Worm (Caenorhabditis elegans) whole organism, L3 larva: Measurements from ENCODE around the gene mstr-2.
A peak's percentile ranks its signal among the peaks of the same experiment; 100 is the strongest.

Source experiments
- aly-2 ChIP-seq: fragments of 150-350 bp; optimal IDR thresholded peaks from 2 replicates; lab custom pipeline; 2014; ENCODE audit warnings: missing biosample characterization, missing genetic modification characterization
- ceh-16 ChIP-seq: sonication (generic microtip); optimal IDR thresholded peaks from 2 replicates; lab custom pipeline; 2017; ENCODE audit warnings: missing biosample characterization, missing genetic modification characterization
- ceh-28 ChIP-seq: fragments of 150-350 bp; optimal IDR thresholded peaks from 2 replicates; lab custom pipeline; 2014; ENCODE audit warnings: missing biosample characterization, missing genetic modification reagents, missing genetic modification characterization
- ceh-82 ChIP-seq: fragments of 150-350 bp; optimal IDR thresholded peaks from 2 replicates; lab custom pipeline; 2014; ENCODE audit warnings: missing biosample characterization, missing genetic modification characterization
- egl-27 ChIP-seq: sonication (generic microtip); optimal IDR thresholded peaks from 4 replicates; lab custom pipeline; 2017; ENCODE audit warnings: missing biosample characterization, missing genetic modification reagents, missing genetic modification characterization
- egl-5 ChIP-seq: fragments of 150-350 bp; optimal IDR thresholded peaks from 2 replicates; lab custom pipeline; 2017; ENCODE audit warnings: missing biosample characterization, missing genetic modification reagents, missing genetic modification characterization, inconsistent platforms
- elt-2 ChIP-seq: sonication (generic microtip); optimal IDR thresholded peaks from 2 replicates; lab custom pipeline; 2016; ENCODE audit warnings: missing genetic modification reagents, mild to moderate bottlenecking, missing genetic modification characterization, missing compliant biosample characterization
- elt-3 ChIP-seq, 3 experiments: fragments of 150-350 bp in 1 of 3; sonication (generic microtip) in 2 of 3; optimal IDR thresholded peaks; 2 replicates in 2 of 3; 4 replicates in 1 of 3; lab custom pipeline; 2014 to 2017; ENCODE audit warnings: missing biosample characterization in 3 of 3, missing genetic modification characterization in 3 of 3
- eor-1 ChIP-seq, 2 experiments: fragments of 150-350 bp; optimal IDR thresholded peaks; 2 replicates each; lab custom pipeline; 2014 to 2018; ENCODE audit warnings: missing biosample characterization in 2 of 2, missing genetic modification characterization in 2 of 2
- fkh-10 ChIP-seq: sonication (generic microtip); optimal IDR thresholded peaks from 2 replicates; lab custom pipeline; 2017; ENCODE audit warnings: missing biosample characterization, missing genetic modification reagents, missing genetic modification characterization
- fkh-2 ChIP-seq: fragments of 150-350 bp; optimal IDR thresholded peaks from 2 replicates; lab custom pipeline; 2014; ENCODE audit warnings: missing biosample characterization, missing genetic modification reagents, missing genetic modification characterization
- fos-1 ChIP-seq: fragments of 150-350 bp; optimal IDR thresholded peaks from 2 replicates; lab custom pipeline; 2014; ENCODE audit warnings: missing biosample characterization, missing genetic modification characterization
- hmg-11 ChIP-seq: sonication (generic microtip); optimal IDR thresholded peaks from 2 replicates; lab custom pipeline; 2016; ENCODE audit warnings: missing genetic modification characterization, missing compliant biosample characterization
- jun-1 ChIP-seq: fragments of 150-350 bp; optimal IDR thresholded peaks from 2 replicates; lab custom pipeline; 2014; ENCODE audit warnings: missing biosample characterization, missing genetic modification reagents, missing genetic modification characterization
- lin-15B ChIP-seq: fragments of 150-350 bp; optimal IDR thresholded peaks from 2 replicates; lab custom pipeline; 2014; ENCODE audit warnings: missing biosample characterization, missing genetic modification characterization
- lin-39 ChIP-seq: fragments of 150-350 bp; optimal IDR thresholded peaks from 2 replicates; lab custom pipeline; 2018; ENCODE audit warnings: missing biosample characterization, missing genetic modification reagents, missing genetic modification characterization
- lsy-12 ChIP-seq: sonication (generic microtip); optimal IDR thresholded peaks from 2 replicates; lab custom pipeline; 2016; ENCODE audit warnings: mild to moderate bottlenecking, missing genetic modification characterization, missing compliant biosample characterization
- mdl-1 ChIP-seq: fragments of 150-350 bp; optimal IDR thresholded peaks from 2 replicates; lab custom pipeline; 2014; ENCODE audit warnings: missing biosample characterization, missing genetic modification characterization
- nfya-1 ChIP-seq: sonication (generic microtip); optimal IDR thresholded peaks from 2 replicates; lab custom pipeline; 2017; ENCODE audit warnings: missing genetic modification characterization, mild to moderate bottlenecking, missing compliant biosample characterization, antibody characterized with exemption, moderate library complexity; ENCODE audit not compliant: insufficient read depth
- nhr-11 ChIP-seq: fragments of 150-350 bp; optimal IDR thresholded peaks from 2 replicates; lab custom pipeline; 2014; ENCODE audit warnings: missing biosample characterization, missing genetic modification characterization
- nhr-12 ChIP-seq: fragments of 150-350 bp; optimal IDR thresholded peaks from 2 replicates; lab custom pipeline; 2014; ENCODE audit warnings: missing biosample characterization, missing genetic modification characterization
- nhr-237 ChIP-seq: fragments of 150-350 bp; optimal IDR thresholded peaks from 2 replicates; lab custom pipeline; 2014; ENCODE audit warnings: missing biosample characterization, missing genetic modification characterization
- nhr-25 ChIP-seq: sonication (generic microtip); optimal IDR thresholded peaks from 2 replicates; lab custom pipeline; 2017; ENCODE audit warnings: missing biosample characterization, missing genetic modification characterization
- nhr-28 ChIP-seq: fragments of 150-350 bp; optimal IDR thresholded peaks from 2 replicates; lab custom pipeline; 2014; ENCODE audit warnings: missing biosample characterization, missing genetic modification characterization
- nhr-43 ChIP-seq: sonication (generic microtip); optimal IDR thresholded peaks from 2 replicates; lab custom pipeline; 2016; ENCODE audit warnings: mild to moderate bottlenecking, missing genetic modification characterization, missing compliant biosample characterization; ENCODE audit not compliant: poor library complexity, severe bottlenecking
- nhr-67 ChIP-seq: fragments of 150-350 bp; optimal IDR thresholded peaks from 2 replicates; lab custom pipeline; 2014; ENCODE audit warnings: missing biosample characterization, missing genetic modification characterization
- nhr-76 ChIP-seq: fragments of 150-350 bp; sonication (generic microtip); optimal IDR thresholded peaks from 5 replicates; lab custom pipeline; 2014; ENCODE audit warnings: missing biosample characterization, missing genetic modification characterization
- nhr-77 ChIP-seq: fragments of 150-350 bp; optimal IDR thresholded peaks from 2 replicates; lab custom pipeline; 2014; ENCODE audit warnings: missing biosample characterization, missing genetic modification characterization
- pha-4 ChIP-seq: fragments of 150-350 bp; optimal IDR thresholded peaks from 2 replicates; lab custom pipeline; 2014; ENCODE audit warnings: missing biosample characterization, missing genetic modification reagents, missing genetic modification characterization
- pqm-1 ChIP-seq: fragments of 150-350 bp; optimal IDR thresholded peaks from 2 replicates; lab custom pipeline; 2017; ENCODE audit warnings: missing biosample characterization, missing genetic modification characterization, inconsistent platforms
- sea-2 ChIP-seq: fragments of 150-350 bp; sonication (generic microtip); optimal IDR thresholded peaks from 4 replicates; lab custom pipeline; 2014; ENCODE audit warnings: missing biosample characterization, missing genetic modification reagents, missing genetic modification characterization
- skn-1 ChIP-seq: fragments of 150-350 bp; optimal IDR thresholded peaks from 2 replicates; lab custom pipeline; 2014; ENCODE audit warnings: missing biosample characterization, missing genetic modification characterization
- snpc-4 ChIP-seq: fragments of 150-350 bp; optimal IDR thresholded peaks from 2 replicates; lab custom pipeline; 2014; ENCODE audit warnings: missing biosample characterization, missing genetic modification characterization
- tbx-2 ChIP-seq: sonication (generic microtip); optimal IDR thresholded peaks from 2 replicates; lab custom pipeline; 2016; ENCODE audit warnings: mild to moderate bottlenecking, missing genetic modification characterization, missing compliant biosample characterization
- unc-39 ChIP-seq: sonication (generic microtip); optimal IDR thresholded peaks from 4 replicates; lab custom pipeline; 2017; ENCODE audit warnings: missing biosample characterization, missing genetic modification characterization
- unc-62 ChIP-seq: fragments of 150-350 bp; sonication (generic microtip); optimal IDR thresholded peaks from 4 replicates; lab custom pipeline; 2014; ENCODE audit warnings: missing biosample characterization, missing genetic modification reagents, missing genetic modification characterization
- zag-1 ChIP-seq: fragments of 150-350 bp; optimal IDR thresholded peaks from 2 replicates; lab custom pipeline; 2014; ENCODE audit warnings: missing biosample characterization, missing genetic modification characterization
- ztf-11 ChIP-seq: fragments of 150-350 bp; optimal IDR thresholded peaks from 2 replicates; lab custom pipeline; 2014; ENCODE audit warnings: missing biosample characterization, missing genetic modification characterization

The mstr-2 gene

DNA sequence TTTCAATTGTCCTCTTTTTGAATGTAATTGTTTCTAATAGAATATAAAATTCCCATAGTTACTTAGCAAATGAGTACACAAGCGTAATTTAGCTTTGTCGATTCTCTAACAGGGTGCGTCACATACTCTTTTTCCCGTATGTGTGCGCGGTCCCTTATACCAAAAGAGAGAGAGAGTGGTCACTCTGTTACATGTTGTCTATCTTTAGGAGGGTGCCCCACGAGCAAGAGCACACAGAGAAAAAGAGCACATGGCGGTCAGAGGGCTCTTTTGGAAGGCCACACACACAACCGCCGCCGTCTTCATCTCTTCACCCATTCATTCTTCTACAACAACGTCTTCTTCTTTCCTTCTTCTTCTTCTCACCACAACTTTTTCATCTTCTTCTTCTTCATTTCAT lies 45.0 kb downstream of the mstr-2 start:
- no peak for TF ChIP-seq nhr-12 (tag; lab: Kevin White, UChicago)
- TF ChIP-seq ceh-82 (tag; lab: Kevin White, UChicago), result no peak
- TF ChIP-seq ztf-11 (tag; lab: Kevin White, UChicago), result no peak
- TF ChIP-seq pha-4, result peak; percentile 28
- TF ChIP-seq mdl-1 (tag; lab: Kevin White, UChicago), result no peak
- no peak for TF ChIP-seq nhr-43 (tag; lab: Kevin White, UChicago)
- peak; percentile 44 for TF ChIP-seq lin-39 (tag; lab: Kevin White, UChicago)
- TF ChIP-seq nhr-67, result no peak
- TF ChIP-seq hmg-11, result peak; percentile 49
- TF ChIP-seq nfya-1 (tag; lab: Kevin White, UChicago), result peak; percentile 53

DNA sequence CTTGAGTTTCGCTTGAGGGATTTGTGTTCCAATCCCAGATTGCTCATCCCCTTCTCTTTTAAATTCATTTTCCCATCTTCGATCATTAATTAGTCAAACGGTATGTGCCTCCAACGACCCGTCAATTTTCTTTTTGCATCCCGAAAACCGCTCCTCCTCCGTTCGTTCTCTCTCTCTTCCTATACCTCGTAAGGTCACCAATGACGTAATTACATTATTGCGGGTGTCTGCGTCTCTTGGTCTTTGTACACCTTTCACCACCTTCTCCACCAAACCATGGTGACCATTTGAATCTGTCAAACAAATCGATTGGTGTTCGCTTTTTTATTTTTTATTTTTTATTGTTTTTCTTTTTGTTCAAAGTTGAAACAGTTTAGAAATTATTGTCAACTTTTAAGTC lies 46.3 kb downstream of the mstr-2 start:
- no peak for TF ChIP-seq skn-1 (tag; lab: Kevin White, UChicago)
- TF ChIP-seq fkh-10 (GFP tag; lab: Kevin White, UChicago), result no peak
- no peak for TF ChIP-seq pqm-1

DNA sequence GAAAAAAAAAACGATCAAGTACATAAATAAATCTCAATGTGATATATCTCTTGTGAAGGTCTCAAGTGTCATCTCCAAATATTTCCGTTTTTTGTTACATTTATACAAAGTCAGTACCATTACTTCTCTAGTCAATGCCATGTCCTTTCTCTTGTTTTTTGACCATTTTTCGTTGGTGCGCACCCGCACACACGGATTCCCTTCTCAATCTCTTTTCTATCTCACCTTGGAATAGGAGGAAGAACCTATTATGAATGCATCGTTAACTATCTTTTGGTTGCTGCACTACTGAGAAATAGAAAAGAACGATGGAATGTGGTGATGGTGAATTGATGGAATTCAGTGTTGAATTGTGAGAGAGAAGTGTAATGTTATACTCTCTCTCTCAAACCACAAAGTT lies 48.9 kb downstream of the mstr-2 start:
- TF ChIP-seq fos-1 (tag; lab: Kevin White, UChicago), result no peak
- no peak for TF ChIP-seq zag-1 (tag; lab: Kevin White, UChicago)
- no peak for TF ChIP-seq egl-27 (tag; lab: Kevin White, UChicago)
- no peak for TF ChIP-seq jun-1
- TF ChIP-seq lin-15B, result no peak
- TF ChIP-seq ceh-28 (tag; lab: Kevin White, UChicago), result no peak
- TF ChIP-seq nfya-1 (tag; lab: Kevin White, UChicago), result no peak
- no peak for TF ChIP-seq lsy-12
- TF ChIP-seq egl-5 (tag; lab: Kevin White, UChicago), result no peak
- TF ChIP-seq fkh-2 (tag; lab: Kevin White, UChicago), result no peak

DNA sequence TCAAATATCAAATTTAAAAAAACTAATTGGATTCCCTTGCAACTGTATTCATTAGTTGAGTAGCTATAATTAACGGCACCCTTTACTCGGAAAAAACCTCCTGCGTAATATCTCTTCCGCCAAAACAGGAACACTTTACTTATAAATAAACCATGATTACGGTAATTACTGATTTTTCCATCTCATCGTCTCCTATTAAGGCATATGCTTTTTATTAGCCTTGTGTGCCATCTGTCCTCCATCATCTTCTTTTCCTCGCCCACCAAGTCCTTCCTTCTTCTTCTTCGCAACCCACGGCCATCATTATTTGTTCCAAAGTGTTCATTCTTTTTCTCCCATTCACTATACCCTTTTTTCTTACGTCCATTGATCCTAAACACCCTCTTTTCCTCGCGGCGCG lies 50.5 kb downstream of the mstr-2 start:
- no peak for TF ChIP-seq nfya-1 (tag; lab: Kevin White, UChicago)
- no peak for TF ChIP-seq nhr-67
- TF ChIP-seq eor-1 (tag; optimal IDR thresholded peaks at IDR 0.05; lab: Kevin White, UChicago), result no peak
- TF ChIP-seq tbx-2 (tag; lab: Kevin White, UChicago), result no peak
- TF ChIP-seq nhr-237 (tag; lab: Kevin White, UChicago), result no peak
- TF ChIP-seq elt-3 (tag; optimal IDR thresholded peaks at IDR 0.05; lab: Kevin White, UChicago), result no peak
- TF ChIP-seq nhr-28 (tag; lab: Kevin White, UChicago), result no peak
- TF ChIP-seq sea-2 (GFP tag; lab: Kevin White, UChicago), result no peak
- no peak for TF ChIP-seq nhr-25 (tag; lab: Kevin White, UChicago)
- no peak for TF ChIP-seq ceh-16 (tag; lab: Kevin White, UChicago)
- TF ChIP-seq nhr-11 (tag; lab: Kevin White, UChicago), result no peak
- no peak for TF ChIP-seq fkh-10 (GFP tag; lab: Kevin White, UChicago)
- TF ChIP-seq unc-39 (tag; lab: Kevin White, UChicago), result no peak
- no peak for TF ChIP-seq aly-2
- no peak for TF ChIP-seq elt-2 (tag; lab: Kevin White, UChicago)

DNA sequence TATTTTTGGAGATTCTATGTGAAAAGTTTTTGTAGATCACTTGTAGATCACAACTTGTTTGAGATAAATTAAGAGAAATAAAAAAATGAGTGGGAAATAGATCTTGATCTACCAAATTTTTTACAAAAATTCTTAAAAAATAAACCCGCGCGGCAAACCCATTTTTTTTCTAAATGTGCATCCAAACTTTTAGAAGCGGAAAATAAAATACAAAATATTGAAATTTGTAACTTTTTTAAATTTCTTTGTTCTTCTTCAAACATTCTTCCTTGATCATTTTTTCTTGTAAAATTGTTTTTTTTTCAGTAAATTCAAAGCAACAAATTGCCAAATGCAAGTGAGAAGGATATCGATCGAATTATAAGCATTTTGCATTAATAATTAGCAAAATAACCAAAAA lies 51.1 kb downstream of the mstr-2 start, which contains the start of gene cdh-4:
Gene cdh-4 (plus strand): TSS at position 301 of the 400 bp plus-strand sequence.
- TF ChIP-seq egl-5 (tag; lab: Kevin White, UChicago) (no peak), unc-62 (no peak), nhr-77 (tag; lab: Kevin White, UChicago) (no peak), lsy-12 (no peak), fos-1 (tag; lab: Kevin White, UChicago) (no peak), fkh-2 (tag; lab: Kevin White, UChicago) (no peak), egl-27 (tag; lab: Kevin White, UChicago) (no peak), elt-2 (tag; lab: Kevin White, UChicago) (no peak), skn-1 (tag; lab: Kevin White, UChicago) (no peak), nhr-28 (tag; lab: Kevin White, UChicago) (no peak), nhr-12 (tag; lab: Kevin White, UChicago) (no peak), pha-4 (no peak), nfya-1 (tag; lab: Kevin White, UChicago) (no peak), lin-15B (no peak), snpc-4 (no peak), fkh-10 (GFP tag; lab: Kevin White, UChicago) (no peak), nhr-76 (tag; lab: Kevin White, UChicago) (no peak)
